Worm (Caenorhabditis elegans) whole organism, young adult: Measurements from ENCODE around the gene F13D12.3.

ENCODE experiments used
- B0035.1 ChIP-seq: sonication (generic microtip); optimal IDR thresholded peaks from 2 replicates; lab custom pipeline; 2016; ENCODE audit warnings: missing genetic modification characterization, mild to moderate bottlenecking, missing compliant biosample characterization, missing genotype, missing genetic modification reagents
- F22D6.2 ChIP-seq: sonication (generic microtip); optimal IDR thresholded peaks from 2 replicates; lab custom pipeline; 2016; ENCODE audit warnings: mild to moderate bottlenecking, missing genetic modification characterization, missing compliant biosample characterization
- F23B12.7 ChIP-seq: sonication (generic microtip); optimal IDR thresholded peaks from 2 replicates; lab custom pipeline; 2017; ENCODE audit warnings: missing genetic modification characterization, mild to moderate bottlenecking, missing compliant biosample characterization, antibody characterized with exemption, moderate library complexity; ENCODE audit not compliant: insufficient read depth
- F57C9.4 ChIP-seq: sonication (generic microtip); optimal IDR thresholded peaks from 2 replicates; lab custom pipeline; 2017; ENCODE audit warnings: mild to moderate bottlenecking, missing genetic modification characterization, missing compliant biosample characterization
- K11D2.4 ChIP-seq: fragments of 200-800 bp; sonication (Bioruptor generic); IDR thresholded peaks from 2 replicates; pipeline ENCODE4 v1.3.6; 2022; ENCODE audit warnings: missing genetic modification reagents, missing genetic modification characterization, missing compliant biosample characterization
- Y67H2A.10 ChIP-seq: fragments of 200-800 bp; sonication (Bioruptor generic); conservative IDR thresholded peaks from 2 replicates; pipeline ENCODE4 v1.3.6; 2022; ENCODE audit warnings: missing genetic modification reagents, missing genetic modification characterization, missing compliant biosample characterization
- ama-1 ChIP-seq, 3 experiments: fragments of 150-350 bp in 1 of 3; sonication (generic microtip) in 2 of 3; optimal IDR thresholded peaks; 2 replicates each; lab custom pipeline; 2014 to 2018; ENCODE audit warnings: missing biosample characterization in 2 of 3, missing genetic modification characterization in 2 of 3, missing genetic modification reagents in 2 of 3
- bed-1 ChIP-seq: fragments of 200-800 bp; sonication (Bioruptor generic); IDR thresholded peaks from 2 replicates; pipeline ENCODE4 v1.3.6; 2022; ENCODE audit warnings: missing genetic modification reagents, missing genetic modification characterization, missing compliant biosample characterization
- cebp-1 ChIP-seq, 2 experiments: fragments of 200-800 bp in 1 of 2; sonication (Bioruptor generic) in 1 of 2; sonication (generic microtip) in 1 of 2; IDR thresholded peaks in 1 of 2; optimal IDR thresholded peaks in 1 of 2; 2 replicates each; pipeline versions ENCODE4 v1.3.6 to Lab custom; 2017 to 2022; ENCODE audit warnings: missing compliant biosample characterization in 2 of 2, missing genetic modification characterization in 2 of 2, mild to moderate bottlenecking in 1 of 2, missing genetic modification reagents in 1 of 2, moderate library complexity in 1 of 2
- cebp-2 ChIP-seq: fragments of 200-800 bp; sonication (Bioruptor generic); IDR thresholded peaks from 2 replicates; pipeline ENCODE4 v1.3.6; 2022; ENCODE audit warnings: missing genetic modification characterization, missing compliant biosample characterization
- ceh-27 ChIP-seq: fragments of 200-800 bp; sonication (Bioruptor generic); optimal IDR thresholded peaks from 2 replicates; lab custom pipeline; 2018; ENCODE audit warnings: mild to moderate bottlenecking, missing genetic modification characterization, moderate library complexity, missing compliant biosample characterization
- ceh-58 ChIP-seq: fragments of 200-800 bp; sonication (Bioruptor generic); IDR thresholded peaks from 2 replicates; pipeline ENCODE4 v1.3.6; 2022; ENCODE audit warnings: missing genetic modification characterization, missing compliant biosample characterization
- ceh-91 ChIP-seq: fragments of 200-800 bp; sonication (Bioruptor generic); IDR thresholded peaks from 2 replicates; pipeline ENCODE4 v1.3.6; 2022; ENCODE audit warnings: missing genetic modification reagents, missing genetic modification characterization, missing compliant biosample characterization
- die-1 ChIP-seq: sonication (generic microtip); optimal IDR thresholded peaks from 2 replicates; lab custom pipeline; 2016; ENCODE audit warnings: missing genotype, mild to moderate bottlenecking, missing genetic modification characterization, missing compliant biosample characterization
- dox-1 ChIP-seq: fragments of 200-800 bp; sonication (Bioruptor generic); IDR thresholded peaks from 2 replicates; pipeline ENCODE4 v1.3.6; 2022; ENCODE audit warnings: missing genetic modification reagents, missing genetic modification characterization, missing compliant biosample characterization
- egrh-3 ChIP-seq: fragments of 200-800 bp; sonication (Bioruptor generic); IDR thresholded peaks from 2 replicates; pipeline ENCODE4 v1.3.6; 2022; ENCODE audit warnings: missing genetic modification reagents, missing genetic modification characterization, missing compliant biosample characterization
- ekl-4 ChIP-seq: fragments of 200-800 bp; sonication (Bioruptor generic); IDR thresholded peaks from 2 replicates; pipeline ENCODE4 v1.3.6; 2022; ENCODE audit warnings: missing genetic modification reagents, missing genetic modification characterization, missing compliant biosample characterization
- ets-4 ChIP-seq: fragments of 200-800 bp; sonication (Bioruptor generic); optimal IDR thresholded peaks from 2 replicates; lab custom pipeline; 2018; ENCODE audit warnings: mild to moderate bottlenecking, missing genetic modification characterization, missing compliant biosample characterization
- fkh-3 ChIP-seq: sonication (generic microtip); optimal IDR thresholded peaks from 2 replicates; lab custom pipeline; 2016; ENCODE audit warnings: mild to moderate bottlenecking, missing genetic modification characterization, missing compliant biosample characterization
- gei-17 ChIP-seq: fragments of 200-800 bp; sonication (Bioruptor generic); optimal IDR thresholded peaks from 2 replicates; lab custom pipeline; 2018; ENCODE audit warnings: mild to moderate bottlenecking, missing genetic modification characterization, missing compliant biosample characterization
- hlh-12 ChIP-seq: sonication (generic microtip); optimal IDR thresholded peaks from 2 replicates; lab custom pipeline; 2016; ENCODE audit warnings: missing genetic modification characterization, missing compliant biosample characterization
- hmg-1.2 ChIP-seq: fragments of 200-800 bp; sonication (Bioruptor generic); IDR thresholded peaks from 2 replicates; pipeline ENCODE4 v1.3.6; 2022; ENCODE audit warnings: missing genetic modification reagents, missing genetic modification characterization, missing compliant biosample characterization
- hsf-1 ChIP-seq: fragments of 200-800 bp; sonication (Bioruptor generic); IDR thresholded peaks from 2 replicates; pipeline ENCODE4 v1.3.6; 2022; ENCODE audit warnings: missing genetic modification reagents, missing genetic modification characterization, missing compliant biosample characterization
- lin-26 ChIP-seq: fragments of 200-800 bp; sonication (Bioruptor generic); IDR thresholded peaks from 2 replicates; pipeline ENCODE4 v1.3.6; 2022; ENCODE audit warnings: missing genetic modification reagents, missing genetic modification characterization, missing compliant biosample characterization
- lin-35 ChIP-seq, 3 experiments: fragments of 150-350 bp in 2 of 3; sonication (generic microtip) in 1 of 3; optimal IDR thresholded peaks; 2 replicates each; lab custom pipeline; 2014 to 2018; ENCODE audit warnings: missing biosample characterization in 3 of 3, missing genetic modification characterization in 3 of 3, missing genetic modification reagents in 3 of 3
- lin-40 ChIP-seq: sonication (generic microtip); optimal IDR thresholded peaks from 2 replicates; lab custom pipeline; 2016; ENCODE audit warnings: missing genetic modification characterization, mild to moderate bottlenecking, missing compliant biosample characterization, missing genotype, missing genetic modification reagents
- lin-54 ChIP-seq: fragments of 200-800 bp; sonication (Bioruptor generic); optimal IDR thresholded peaks from 2 replicates; lab custom pipeline; 2018; ENCODE audit warnings: mild to moderate bottlenecking, missing genetic modification characterization, missing compliant biosample characterization
- madf-10 ChIP-seq: sonication (generic microtip); optimal IDR thresholded peaks from 2 replicates; lab custom pipeline; 2016; ENCODE audit warnings: mild to moderate bottlenecking, missing genetic modification characterization, missing compliant biosample characterization
- mcd-1 ChIP-seq: fragments of 200-800 bp; sonication (Bioruptor generic); IDR thresholded peaks from 2 replicates; pipeline ENCODE4 v1.3.6; 2022; ENCODE audit warnings: missing genetic modification reagents, missing genetic modification characterization, missing compliant biosample characterization
- nfya-2 ChIP-seq: fragments of 200-800 bp; sonication (Bioruptor generic); IDR thresholded peaks from 2 replicates; pipeline ENCODE4 v1.3.6; 2022; ENCODE audit warnings: missing genetic modification reagents, missing genetic modification characterization, missing compliant biosample characterization
- nhr-27 ChIP-seq: fragments of 200-800 bp; sonication (Bioruptor generic); optimal IDR thresholded peaks from 2 replicates; lab custom pipeline; 2018; ENCODE audit warnings: mild to moderate bottlenecking, missing genetic modification characterization, moderate library complexity, missing compliant biosample characterization
- nhr-80 ChIP-seq: sonication (generic microtip); optimal IDR thresholded peaks from 2 replicates; lab custom pipeline; 2016; ENCODE audit warnings: missing genetic modification characterization, missing compliant biosample characterization
- pbrm-1 ChIP-seq: fragments of 200-800 bp; sonication (Bioruptor generic); IDR thresholded peaks from 2 replicates; pipeline ENCODE4 v1.3.6; 2022; ENCODE audit warnings: missing genetic modification reagents, missing genetic modification characterization, missing compliant biosample characterization
- rcor-1 ChIP-seq: fragments of 200-800 bp; sonication (Bioruptor generic); IDR thresholded peaks from 2 replicates; pipeline ENCODE4 v1.3.6; 2022; ENCODE audit warnings: missing genetic modification reagents, missing genetic modification characterization, missing compliant biosample characterization
- rec-8 ChIP-seq, 2 experiments: sonication (generic microtip); optimal IDR thresholded peaks; 2 replicates each; lab custom pipeline; 2016; ENCODE audit warnings: mild to moderate bottlenecking in 2 of 2, missing genetic modification characterization in 2 of 2, missing genetic modification reagents in 2 of 2, missing genotype in 2 of 2, missing biosample characterization in 1 of 2, missing compliant biosample characterization in 1 of 2, moderate library complexity in 1 of 2
- repo-1 ChIP-seq: sonication (generic microtip); optimal IDR thresholded peaks from 2 replicates; lab custom pipeline; 2017; ENCODE audit warnings: mild to moderate bottlenecking, missing genetic modification characterization, missing compliant biosample characterization
- rpc-1 ChIP-seq, 2 experiments: fragments of 150-350 bp in 1 of 2; sonication (generic microtip) in 1 of 2; optimal IDR thresholded peaks; 2 replicates each; lab custom pipeline; 2014 to 2018; ENCODE audit warnings: missing biosample characterization in 1 of 2, missing genetic modification characterization in 1 of 2, missing genetic modification reagents in 1 of 2, missing genotype in 1 of 2
- sdz-38 ChIP-seq: sonication (generic microtip); optimal IDR thresholded peaks from 2 replicates; lab custom pipeline; 2016; ENCODE audit warnings: missing genotype, missing genetic modification characterization, missing compliant biosample characterization
- snpc-1.1 ChIP-seq: sonication (generic microtip); optimal IDR thresholded peaks from 2 replicates; lab custom pipeline; 2017; ENCODE audit warnings: missing genetic modification characterization, mild to moderate bottlenecking, missing compliant biosample characterization, antibody characterized with exemption, moderate library complexity, missing genotype, missing genetic modification reagents; ENCODE audit not compliant: insufficient read depth
- snpc-1.3 ChIP-seq: sonication (generic microtip); optimal IDR thresholded peaks from 2 replicates; lab custom pipeline; 2017; ENCODE audit warnings: missing genetic modification characterization, mild to moderate bottlenecking, missing compliant biosample characterization, antibody characterized with exemption, moderate library complexity, missing genotype, missing genetic modification reagents; ENCODE audit not compliant: insufficient read depth
- snpc-3.4 ChIP-seq: sonication (generic microtip); optimal IDR thresholded peaks from 2 replicates; lab custom pipeline; 2017; ENCODE audit warnings: missing genetic modification characterization, mild to moderate bottlenecking, missing compliant biosample characterization, antibody characterized with exemption, moderate library complexity, missing genotype, missing genetic modification reagents
- sptf-2 ChIP-seq: fragments of 200-800 bp; sonication (Bioruptor generic); optimal IDR thresholded peaks from 2 replicates; lab custom pipeline; 2018; ENCODE audit warnings: mild to moderate bottlenecking, missing genetic modification characterization, missing compliant biosample characterization
- tbp1 ChIP-seq: fragments of 200-800 bp; sonication (Bioruptor generic); optimal IDR thresholded peaks from 2 replicates; lab custom pipeline; 2018; ENCODE audit warnings: mild to moderate bottlenecking, missing genetic modification characterization, missing compliant biosample characterization
- unc-130 ChIP-seq: sonication (generic microtip); optimal IDR thresholded peaks from 2 replicates; lab custom pipeline; 2016; ENCODE audit warnings: missing genetic modification reagents, missing genetic modification characterization, missing compliant biosample characterization
- xnd-1 ChIP-seq: sonication (generic microtip); optimal IDR thresholded peaks from 2 replicates; lab custom pipeline; 2016; ENCODE audit warnings: missing genotype, missing genetic modification reagents, missing genetic modification characterization, missing compliant biosample characterization
- ztf-22 ChIP-seq: fragments of 200-800 bp; sonication (Bioruptor generic); optimal IDR thresholded peaks from 2 replicates; lab custom pipeline; 2018; ENCODE audit warnings: mild to moderate bottlenecking, missing genetic modification characterization, moderate library complexity, missing compliant biosample characterization

Gene F13D12.3

DNA sequence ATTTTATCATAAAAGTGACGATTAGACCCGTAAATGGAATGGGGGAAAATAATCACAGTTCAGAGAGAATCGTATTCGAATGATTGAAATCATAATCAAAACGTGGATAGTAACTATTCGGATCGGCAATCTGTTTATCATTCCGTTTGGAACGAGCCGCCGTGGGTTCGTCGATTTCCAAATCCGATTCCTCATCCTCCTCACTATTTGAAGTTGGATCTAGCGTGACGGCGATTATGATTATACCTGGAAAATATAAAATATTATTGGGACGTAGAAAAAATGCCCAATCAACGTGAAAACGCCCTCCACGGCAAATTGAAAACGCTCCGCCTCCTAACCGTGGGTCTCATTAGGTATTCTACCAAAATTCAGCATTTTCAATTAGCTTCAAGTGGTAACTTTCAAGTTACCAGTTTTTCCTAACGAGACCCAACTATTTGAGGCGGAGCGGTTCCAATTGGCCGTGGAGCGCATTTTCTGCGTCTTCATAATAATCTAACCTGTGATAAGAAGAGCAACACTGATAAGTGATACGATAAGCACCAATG is 11.0 kb downstream of the F13D12.3 start (continued):
- TF ChIP-seq xnd-1 (tag; lab: Kevin White, UChicago) (no peak), repo-1 (tag; lab: Kevin White, UChicago) (peak; percentile 80), gei-17 (GFP tag; lab: Kevin White, UChicago) (peak; percentile 67), cebp-2 (GFP tag; lab: Robert Waterston, UW) (no peak), tbp1 (GFP tag; lab: Kevin White, UChicago) (no peak), F22D6.2 (no peak), lin-54 (no peak), die-1 (tag; lab: Kevin White, UChicago) (no peak), lin-40 (tag; lab: Kevin White, UChicago) (peak; percentile 63), snpc-1.1 (tag; lab: Kevin White, UChicago) (no peak), pbrm-1 (GFP tag; lab: Robert Waterston, UW) (peak; percentile 16; the same call in 1 of the 2 replicates), nhr-27 (tag; lab: Kevin White, UChicago) (no peak), rcor-1 (GFP tag; lab: Robert Waterston, UW) (no peak), lin-26 (GFP tag; lab: Robert Waterston, UW) (no peak), ets-4 (no peak), K11D2.4 (GFP tag; lab: Robert Waterston, UW) (no peak), nfya-2 (GFP tag; lab: Robert Waterston, UW) (no peak), ama-1 (optimal IDR thresholded peaks at IDR 0.05; lab: Kevin White, UChicago) (no peak), ama-1 (GFP tag; optimal IDR thresholded peaks at IDR 0.05; lab: Kevin White, UChicago) (no peak), hmg-1.2 (GFP tag; lab: Robert Waterston, UW) (peak; percentile 15; the same call in 1 of the 2 replicates), mcd-1 (GFP tag; lab: Robert Waterston, UW) (peak; percentile 66), sdz-38 (tag; lab: Kevin White, UChicago) (no peak), lin-35 (GFP tag; optimal IDR thresholded peaks at IDR 0.05; lab: Kevin White, UChicago) (peak in 1 of 3 experiments; percentile 40), hsf-1 (GFP tag; lab: Robert Waterston, UW) (no peak), rpc-1 (optimal IDR thresholded peaks at IDR 0.05; lab: Kevin White, UChicago) (no peak), rpc-1 (tag; optimal IDR thresholded peaks at IDR 0.05; lab: Kevin White, UChicago) (no peak), sptf-2 (GFP tag; lab: Kevin White, UChicago) (no peak), ceh-58 (GFP tag; lab: Robert Waterston, UW) (no peak), nhr-80 (tag; lab: Kevin White, UChicago) (peak; percentile 62), bed-1 (no peak), ztf-22 (GFP tag; lab: Kevin White, UChicago) (no peak), madf-10 (peak; percentile 58), snpc-3.4 (tag; lab: Kevin White, UChicago) (no peak), egrh-3 (GFP tag; lab: Robert Waterston, UW) (no peak), F23B12.7 (no peak), ceh-91 (peak; percentile 23; the same call in 1 of the 2 replicates), cebp-1 (GFP tag; IDR thresholded peaks at IDR 0.05; lab: Robert Waterston, UW) (no peak), cebp-1 (tag; optimal IDR thresholded peaks at IDR 0.05; lab: Kevin White, UChicago) (peak; percentile 42), dox-1 (0 out of 2 replicates have a peak, but pooled peaks have one; percentile 33), hlh-12 (no peak), ceh-27 (GFP tag; lab: Kevin White, UChicago) (no peak), F57C9.4 (no peak), fkh-3 (tag; lab: Kevin White, UChicago) (peak; percentile 39), snpc-1.3 (tag; lab: Kevin White, UChicago) (no peak), ekl-4 (GFP tag; lab: Robert Waterston, UW) (peak; percentile 50; the same call in 1 of the 2 replicates), unc-130 (no peak), Y67H2A.10 (no peak), rec-8 (tag; optimal IDR thresholded peaks at IDR 0.05; lab: Kevin White, UChicago) (no peak), B0035.1 (no peak)
